Worm (Caenorhabditis elegans) whole organism, L1 larva: ENCODE data around the gene daf-18.

ENCODE experiments used
- C16A3.4 ChIP-seq: fragments of 150-350 bp; optimal IDR thresholded peaks from 2 replicates; lab custom pipeline; 2014; ENCODE audit warnings: missing biosample characterization, missing genetic modification characterization
- C34B4.2 ChIP-seq: sonication (generic microtip); optimal IDR thresholded peaks from 2 replicates; lab custom pipeline; 2017; ENCODE audit warnings: mild to moderate bottlenecking, missing genetic modification characterization, missing compliant biosample characterization
- alr-1 ChIP-seq: fragments of 200-800 bp; sonication (Bioruptor generic); optimal IDR thresholded peaks from 2 replicates; lab custom pipeline; 2018; ENCODE audit warnings: borderline replicate concordance, mild to moderate bottlenecking, missing genetic modification characterization, missing compliant biosample characterization
- aly-2 ChIP-seq: fragments of 150-350 bp; optimal IDR thresholded peaks from 2 replicates; lab custom pipeline; 2014; ENCODE audit warnings: missing biosample characterization, missing genetic modification characterization
- ama-1 ChIP-seq: fragments of 150-350 bp; optimal IDR thresholded peaks from 2 replicates; lab custom pipeline; 2014
- ceh-82 ChIP-seq, 3 experiments: fragments of 150-350 bp in 1 of 3; sonication (generic microtip) in 2 of 3; optimal IDR thresholded peaks; 2 replicates each; lab custom pipeline; 2014 to 2017; ENCODE audit warnings: missing biosample characterization in 3 of 3, missing genetic modification characterization in 3 of 3
- ces-1 ChIP-seq: fragments of 150-350 bp; optimal IDR thresholded peaks from 2 replicates; lab custom pipeline; 2014; ENCODE audit warnings: missing biosample characterization, missing genetic modification reagents, missing genetic modification characterization
- dsc-1 ChIP-seq: sonication (generic microtip); optimal IDR thresholded peaks from 2 replicates; lab custom pipeline; 2016; ENCODE audit warnings: mild to moderate bottlenecking, missing genetic modification characterization, missing compliant biosample characterization
- efl-1 ChIP-seq, 4 experiments: fragments of 150-350 bp; optimal IDR thresholded peaks in 3 of 4; peaks in 1 of 4; 1 replicate in 1 of 4; 2 replicates in 3 of 4; lab custom pipeline; 2014; ENCODE audit warnings: missing biosample characterization in 2 of 4, missing genetic modification characterization in 2 of 4, missing genetic modification reagents in 2 of 4
- efl-3 ChIP-seq: fragments of 200-800 bp; sonication (Bioruptor generic); optimal IDR thresholded peaks from 2 replicates; lab custom pipeline; 2018; ENCODE audit warnings: mild to moderate bottlenecking, missing genetic modification characterization, missing compliant biosample characterization
- egl-13 ChIP-seq: sonication (generic microtip); optimal IDR thresholded peaks from 2 replicates; lab custom pipeline; 2016; ENCODE audit warnings: missing genotype, missing genetic modification reagents, missing genetic modification characterization, missing compliant biosample characterization
- egl-27 ChIP-seq, 2 experiments: fragments of 150-350 bp in 1 of 2; sonication (generic microtip); optimal IDR thresholded peaks; 3 replicates each; lab custom pipeline; 2017 to 2018; ENCODE audit warnings: missing biosample characterization in 2 of 2, missing genetic modification characterization in 2 of 2, missing genetic modification reagents in 2 of 2
- elt-2 ChIP-seq: sonication (generic microtip); optimal IDR thresholded peaks from 2 replicates; lab custom pipeline; 2016; ENCODE audit warnings: missing genetic modification characterization, mild to moderate bottlenecking, inconsistent platforms, missing compliant biosample characterization, missing genetic modification reagents
- ets-5 ChIP-seq: fragments of 200-800 bp; sonication (Bioruptor generic); IDR thresholded peaks from 2 replicates; pipeline ENCODE4 v1.3.6; 2022; ENCODE audit warnings: missing genetic modification characterization, missing compliant biosample characterization
- fkh-8 ChIP-seq: sonication (generic microtip); optimal IDR thresholded peaks from 2 replicates; lab custom pipeline; 2016; ENCODE audit warnings: mild to moderate bottlenecking, missing genetic modification characterization, missing compliant biosample characterization
- fos-1 ChIP-seq: fragments of 150-350 bp; optimal IDR thresholded peaks from 2 replicates; lab custom pipeline; 2014; ENCODE audit warnings: missing biosample characterization, missing genetic modification characterization
- grh-1 ChIP-seq: fragments of 200-800 bp; sonication (Bioruptor generic); IDR thresholded peaks from 2 replicates; pipeline ENCODE4 v1.3.6; 2022; ENCODE audit warnings: missing genetic modification reagents, missing genetic modification characterization, missing compliant biosample characterization
- hlh-4 ChIP-seq: sonication (generic microtip); optimal IDR thresholded peaks from 2 replicates; lab custom pipeline; 2016; ENCODE audit warnings: mild to moderate bottlenecking, missing genetic modification characterization, missing compliant biosample characterization
- hpl-2 ChIP-seq: fragments of 150-350 bp; optimal IDR thresholded peaks from 2 replicates; lab custom pipeline; 2014; ENCODE audit warnings: missing biosample characterization, missing genetic modification reagents, missing genetic modification characterization
- isw-1 ChIP-seq: fragments of 200-800 bp; sonication (Bioruptor generic); IDR thresholded peaks from 2 replicates; pipeline ENCODE4 v1.3.6; 2022; ENCODE audit warnings: missing genetic modification characterization, missing compliant biosample characterization
- lin-13 ChIP-seq: fragments of 150-350 bp; optimal IDR thresholded peaks from 2 replicates; lab custom pipeline; 2014; ENCODE audit warnings: missing biosample characterization, missing genetic modification reagents, missing genetic modification characterization
- lin-14 ChIP-seq: fragments of 200-800 bp; sonication (Bioruptor generic); optimal IDR thresholded peaks from 2 replicates; lab custom pipeline; 2018; ENCODE audit warnings: mild to moderate bottlenecking, missing genetic modification characterization, moderate library complexity, missing compliant biosample characterization
- mef-2 ChIP-seq: fragments of 150-350 bp; optimal IDR thresholded peaks from 2 replicates; lab custom pipeline; 2014; ENCODE audit warnings: missing biosample characterization, missing genetic modification characterization
- mep-1 ChIP-seq: fragments of 150-350 bp; optimal IDR thresholded peaks from 2 replicates; lab custom pipeline; 2014; ENCODE audit warnings: missing biosample characterization, missing genetic modification characterization
- nhr-12 ChIP-seq: sonication (generic microtip); optimal IDR thresholded peaks from 2 replicates; lab custom pipeline; 2017; ENCODE audit warnings: missing biosample characterization, missing genetic modification characterization
- nhr-47 ChIP-seq: sonication (generic microtip); optimal IDR thresholded peaks from 2 replicates; lab custom pipeline; 2016; ENCODE audit warnings: mild to moderate bottlenecking, missing genetic modification characterization, moderate library complexity, missing compliant biosample characterization
- nhr-76 ChIP-seq: sonication (generic microtip); optimal IDR thresholded peaks from 2 replicates; lab custom pipeline; 2017; ENCODE audit warnings: missing biosample characterization, missing genetic modification characterization
- nhr-84 ChIP-seq: sonication (generic microtip); optimal IDR thresholded peaks from 2 replicates; lab custom pipeline; 2017; ENCODE audit warnings: missing biosample characterization, missing genetic modification characterization
- snu-23 ChIP-seq: sonication (generic microtip); optimal IDR thresholded peaks from 2 replicates; lab custom pipeline; 2016; ENCODE audit warnings: missing genetic modification characterization, missing compliant biosample characterization
- sup-37 ChIP-seq: fragments of 200-800 bp; sonication (Bioruptor generic); optimal IDR thresholded peaks from 2 replicates; lab custom pipeline; 2018; ENCODE audit warnings: mild to moderate bottlenecking, missing genetic modification characterization, missing compliant biosample characterization
- tbx-2 ChIP-seq: sonication (generic microtip); optimal IDR thresholded peaks from 2 replicates; lab custom pipeline; 2016; ENCODE audit warnings: missing genetic modification characterization, missing compliant biosample characterization
- unc-130 ChIP-seq: fragments of 150-350 bp; optimal IDR thresholded peaks from 2 replicates; lab custom pipeline; 2017; ENCODE audit warnings: missing biosample characterization, missing genetic modification characterization, inconsistent platforms
- unc-86 ChIP-seq: sonication (generic microtip); optimal IDR thresholded peaks from 2 replicates; lab custom pipeline; 2016; ENCODE audit warnings: missing genetic modification characterization, missing compliant biosample characterization
- unc-98 ChIP-seq: fragments of 200-800 bp; sonication (Bioruptor generic); IDR thresholded peaks from 2 replicates; pipeline ENCODE4 v1.3.6; 2022; ENCODE audit warnings: missing genetic modification characterization, missing compliant biosample characterization
- vab-15 ChIP-seq: sonication (generic microtip); optimal IDR thresholded peaks from 2 replicates; lab custom pipeline; 2017; ENCODE audit warnings: missing genotype, mild to moderate bottlenecking, missing genetic modification characterization, missing compliant biosample characterization
- ztf-4 ChIP-seq: fragments of 150-350 bp; optimal IDR thresholded peaks from 2 replicates; lab custom pipeline; 2014; ENCODE audit warnings: missing biosample characterization, missing genetic modification characterization

Gene daf-18

DNA sequence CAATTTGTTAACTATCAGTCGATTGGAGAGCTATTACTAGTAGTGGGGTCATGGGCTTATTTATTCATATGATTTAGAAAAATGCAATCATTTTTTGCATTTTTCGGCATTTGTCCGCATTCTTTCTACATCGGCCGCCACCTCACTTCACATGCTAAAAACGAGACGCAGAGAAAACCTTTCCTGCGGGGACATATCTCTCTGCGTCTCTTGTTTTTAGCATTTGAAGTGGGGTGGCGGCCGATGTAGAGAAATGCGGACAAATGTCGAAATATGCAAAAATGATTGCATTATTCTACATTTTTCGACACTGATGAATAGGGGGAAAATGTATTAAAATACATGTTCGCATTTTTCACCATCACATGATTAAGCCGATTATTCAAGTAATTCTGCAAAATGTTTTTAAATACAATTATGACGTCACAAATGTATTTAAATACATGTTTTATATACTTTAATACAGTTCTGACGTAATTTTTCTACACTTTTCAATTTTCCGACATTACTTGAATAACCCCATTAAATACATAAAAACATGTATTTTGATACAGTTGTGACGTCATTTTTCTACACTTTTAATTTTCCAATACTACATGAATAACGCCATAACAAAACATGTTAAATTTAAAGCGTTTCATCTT lies 52.7 kb downstream of the daf-18 start (continued):
- no peak for TF ChIP-seq hlh-4
- no peak for TF ChIP-seq nhr-76 (tag; lab: Kevin White, UChicago)
- TF ChIP-seq snu-23 (GFP tag; lab: Kevin White, UChicago), result peak; percentile 5
- no peak for TF ChIP-seq nhr-12 (tag; lab: Kevin White, UChicago)
- TF ChIP-seq mef-2 (tag; lab: Kevin White, UChicago), result no peak
- no peak for TF ChIP-seq efl-3
- peak; percentile 17 for TF ChIP-seq unc-86 (tag; lab: Kevin White, UChicago)
- TF ChIP-seq aly-2 (tag; lab: Kevin White, UChicago), result no peak
- TF ChIP-seq ces-1 (GFP tag; lab: Kevin White, UChicago), result no peak
- TF ChIP-seq sup-37, result no peak
- peak; percentile 26 for TF ChIP-seq isw-1
- no peak for TF ChIP-seq egl-27 (tag; optimal IDR thresholded peaks at IDR 0.05; lab: Kevin White, UChicago)
- TF ChIP-seq grh-1 (GFP tag; lab: Robert Waterston, UW), result no peak
- no peak for TF ChIP-seq tbx-2 (tag; lab: Kevin White, UChicago)
- no peak for TF ChIP-seq dsc-1
- no peak for TF ChIP-seq alr-1 (tag; lab: Kevin White, UChicago)
- TF ChIP-seq C34B4.2 (tag; lab: Kevin White, UChicago), result no peak
- TF ChIP-seq fkh-8 (tag; lab: Kevin White, UChicago), result no peak
- TF ChIP-seq egl-13 (tag; lab: Kevin White, UChicago), result no peak
- TF ChIP-seq efl-1 (optimal IDR thresholded peaks at IDR 0.05; lab: Kevin White, UChicago), result peak; percentile 45 to 48
- TF ChIP-seq efl-1 (GFP tag; optimal IDR thresholded peaks at IDR 0.05 in 1 of 2; lab: Kevin White, UChicago), result peak in 1 of 2 experiments; percentile 12
- no peak for TF ChIP-seq mep-1
- no peak for TF ChIP-seq unc-98 (GFP tag; lab: Robert Waterston, UW)
- TF ChIP-seq nhr-47 (tag; lab: Kevin White, UChicago), result peak; percentile 14
- TF ChIP-seq ceh-82 (tag; optimal IDR thresholded peaks at IDR 0.05; lab: Kevin White, UChicago), result peak; percentile 21 to 68 (median 24)
- TF ChIP-seq ets-5 (GFP tag; lab: Robert Waterston, UW), result no peak
- TF ChIP-seq vab-15 (tag; lab: Kevin White, UChicago), result no peak
- no peak for TF ChIP-seq lin-14 (GFP tag; lab: Kevin White, UChicago)
- TF ChIP-seq ama-1, result no peak
- TF ChIP-seq nhr-84 (tag; lab: Kevin White, UChicago), result no peak
- TF ChIP-seq fos-1 (tag; lab: Kevin White, UChicago), result no peak
- TF ChIP-seq lin-13, result no peak
- TF ChIP-seq hpl-2, result no peak
- TF ChIP-seq unc-130, result no peak
- TF ChIP-seq ztf-4 (tag; lab: Kevin White, UChicago), result no peak
- TF ChIP-seq C16A3.4 (tag; lab: Kevin White, UChicago), result no peak
- TF ChIP-seq elt-2, result no peak
